Fruit fly (Drosophila melanogaster): ENCODE data around the gene Prosalpha2.
A peak's percentile ranks its signal among the peaks of the same experiment; 100 is the strongest.

The Prosalpha2 gene

DNA sequence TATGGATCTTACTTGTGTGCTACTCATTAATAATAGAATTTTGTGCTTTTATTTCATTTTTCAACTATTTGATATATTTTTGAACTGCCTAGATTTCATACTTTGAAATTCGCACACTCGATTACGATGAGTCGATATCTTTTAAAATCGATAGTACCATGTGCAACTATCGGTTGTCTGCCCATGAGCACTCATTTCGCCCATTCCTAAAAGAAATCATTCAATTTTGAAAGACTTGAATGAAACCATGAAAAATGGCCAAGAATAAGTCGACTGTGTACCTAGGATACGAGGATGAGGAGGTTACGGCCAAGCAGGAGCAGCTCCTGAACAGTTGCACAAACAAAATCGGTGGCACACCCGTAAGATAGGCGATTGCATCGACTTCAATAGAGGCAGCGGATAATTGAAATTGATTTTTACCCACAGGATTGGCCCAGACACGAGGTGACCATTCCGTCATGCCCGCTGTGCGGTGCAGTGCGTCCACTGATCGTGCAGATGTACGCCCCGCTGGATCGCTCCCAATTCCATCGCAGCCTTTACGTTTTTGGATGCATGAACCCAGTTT is 25.3 kb downstream of the Prosalpha2 start, which contains the start of gene trus (continued):
- TF ChIP-seq al (GFP tag; IDR thresholded peaks at IDR 0.05): no peak
- no peak for TF ChIP-seq CG11456 (GFP tag; IDR thresholded peaks at IDR 0.05)
- no peak for TF ChIP-seq esg (GFP tag; conservative IDR thresholded peaks at IDR 0.05)
- TF ChIP-seq CG34224 (GFP tag; IDR thresholded peaks at IDR 0.05; ENCODE audit: partially characterized antibody): peak; percentile 92
- TF ChIP-seq CG13624 (GFP tag; optimal IDR thresholded peaks at IDR 0.05): no peak
- TF ChIP-seq kah (GFP tag; optimal IDR thresholded peaks at IDR 0.05): no peak
- TF ChIP-seq btn (GFP tag; optimal IDR thresholded peaks at IDR 0.05): no peak
- no peak for TF ChIP-seq CG4360 (GFP tag; IDR thresholded peaks at IDR 0.05)
- TF ChIP-seq gem (tag; optimal IDR thresholded peaks at IDR 0.05): no peak
- peak in 1 of 3 experiments; percentile 9 for TF ChIP-seq Stat92E (GFP tag; optimal IDR thresholded peaks at IDR 0.05)
- no peak for TF ChIP-seq z (GFP tag; IDR thresholded peaks at IDR 0.05)
- no peak for TF ChIP-seq CkIIα-i1 (GFP tag; IDR thresholded peaks at IDR 0.05)
- TF ChIP-seq Ravus (GFP tag; IDR thresholded peaks at IDR 0.05): no peak
- no peak for TF ChIP-seq Poxn (GFP tag; IDR thresholded peaks at IDR 0.05)
- TF ChIP-seq nom (GFP tag; optimal IDR thresholded peaks at IDR 0.05): no peak
- no peak for TF ChIP-seq her (GFP tag; optimal IDR thresholded peaks at IDR 0.05)
- TF ChIP-seq Hr3 (GFP tag; optimal IDR thresholded peaks at IDR 0.05): no peak
- no peak for TF ChIP-seq CG16779 (GFP tag; IDR thresholded peaks at IDR 0.05)
- no peak for TF ChIP-seq CG30403 (GFP tag; optimal IDR thresholded peaks at IDR 0.05)
- peak; percentile 25 for TF ChIP-seq CG17186 (GFP tag; optimal IDR thresholded peaks at IDR 0.05)
- no peak for TF ChIP-seq sens (GFP tag)
- TF ChIP-seq CG2116 (GFP tag; optimal IDR thresholded peaks at IDR 0.05): peak; percentile 79
- TF ChIP-seq vnd (GFP tag; IDR thresholded peaks at IDR 0.05; ENCODE audit: partially characterized antibody): peak; percentile 76
- no peak for TF ChIP-seq danr (GFP tag; IDR thresholded peaks at IDR 0.05)
- TF ChIP-seq corto (GFP tag; optimal IDR thresholded peaks at IDR 0.05): no peak
- no peak for TF ChIP-seq slp2 (GFP tag; optimal IDR thresholded peaks at IDR 0.05)
- peak; percentile 83 for TF ChIP-seq BEAF-32 (GFP tag; optimal IDR thresholded peaks at IDR 0.05)
- TF ChIP-seq Vsx1 (GFP tag; optimal IDR thresholded peaks at IDR 0.05): no peak
- TF ChIP-seq ftz-f1 (GFP tag; optimal IDR thresholded peaks at IDR 0.05): no peak
- no peak for TF ChIP-seq CG6765 (GFP tag; optimal IDR thresholded peaks at IDR 0.05)
- TF ChIP-seq shn (GFP tag; optimal IDR thresholded peaks at IDR 0.05): no peak
- TF ChIP-seq hkb (optimal IDR thresholded peaks at IDR 0.05): no peak
- no peak for TF ChIP-seq hkb (GFP tag; IDR thresholded peaks at IDR 0.05)
- TF ChIP-seq CG11560 (tag; IDR thresholded peaks at IDR 0.05): peak; percentile 94
- TF ChIP-seq nerfin-1 (tag; optimal IDR thresholded peaks at IDR 0.05): no peak
- TF ChIP-seq stc (GFP tag; IDR thresholded peaks at IDR 0.05): no peak
- no peak for TF ChIP-seq CG15011 (GFP tag; optimal IDR thresholded peaks at IDR 0.05)
- TF ChIP-seq br (optimal IDR thresholded peaks at IDR 0.05): no peak
- no peak for TF ChIP-seq D (optimal IDR thresholded peaks at IDR 0.05)
- no peak for TF ChIP-seq D (GFP tag; optimal IDR thresholded peaks at IDR 0.05)
- no peak for TF ChIP-seq CG11696 (GFP tag; IDR thresholded peaks at IDR 0.05)
- no peak for TF ChIP-seq ERR (GFP tag; optimal IDR thresholded peaks at IDR 0.05)
- no peak for TF ChIP-seq az2 (GFP tag; optimal IDR thresholded peaks at IDR 0.05)
- TF ChIP-seq CG12744 (GFP tag; optimal IDR thresholded peaks at IDR 0.05): no peak
- peak; percentile 13 for TF ChIP-seq Fer1 (GFP tag; optimal IDR thresholded peaks at IDR 0.05)
- peak; percentile 88 for TF ChIP-seq Doc3 (GFP tag; IDR thresholded peaks at IDR 0.05; ENCODE audit: partially characterized antibody)
- TF ChIP-seq CG17802 (tag; optimal IDR thresholded peaks at IDR 0.05): no peak
- peak; percentile 44 for TF ChIP-seq Myb (GFP tag; optimal IDR thresholded peaks at IDR 0.05)
- TF ChIP-seq CG8478 (optimal IDR thresholded peaks at IDR 0.05): no peak
- TF ChIP-seq CG8281 (tag; optimal IDR thresholded peaks at IDR 0.05): no peak
- no peak for TF ChIP-seq vvl (GFP tag; IDR thresholded peaks at IDR 0.05)
- no peak for TF ChIP-seq HLH54F (GFP tag; optimal IDR thresholded peaks at IDR 0.05)
- TF ChIP-seq gt (GFP tag; IDR thresholded peaks at IDR 0.05): no peak

Data from whole organism, embryonic.